Fruit fly (Drosophila melanogaster): ENCODE data around the gene CG7888.
A peak's percentile ranks its signal among the peaks of the same experiment; 100 is the strongest.

CG7888 gene

DNA sequence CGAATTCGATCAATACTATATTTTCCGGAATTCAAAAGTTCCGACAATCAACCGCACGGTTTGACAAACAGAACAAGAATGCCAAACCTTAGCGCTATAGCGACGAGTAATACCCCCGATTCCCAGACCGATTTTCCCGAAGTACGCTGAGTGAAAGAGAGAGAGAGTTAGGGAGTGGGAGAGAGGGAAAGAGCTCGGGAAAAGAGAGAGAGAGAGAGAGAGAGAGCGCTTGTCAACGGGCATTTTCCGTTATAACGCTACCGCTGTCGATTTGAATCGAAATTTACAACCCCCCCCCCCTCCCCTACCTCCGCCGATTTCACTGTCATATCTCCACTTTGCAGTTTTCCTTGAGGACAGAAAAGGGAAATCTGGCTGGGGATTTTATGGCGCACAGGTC is 7.3 kb upstream of the CG7888 start:
- TF ChIP-seq Rfx (GFP tag; IDR thresholded peaks at IDR 0.05) = 0 out of 2 replicates have a peak, but pooled peaks have one; percentile 10
- TF ChIP-seq chm (GFP tag; IDR thresholded peaks at IDR 0.05) = peak; percentile 40; the same call in 1 of the 2 replicates
- peak; percentile 16 for TF ChIP-seq Jarid2 (GFP tag; optimal IDR thresholded peaks at IDR 0.05)
- TF ChIP-seq yki (optimal IDR thresholded peaks at IDR 0.05) = peak; percentile 68
- TF ChIP-seq crol (GFP tag; IDR thresholded peaks at IDR 0.05) = peak; percentile 91
- TF ChIP-seq CG11695 (GFP tag; IDR thresholded peaks at IDR 0.05) = no peak
- TF ChIP-seq Trl (optimal IDR thresholded peaks at IDR 0.05) = peak; percentile 72 to 94
- TF ChIP-seq Trl (GFP tag; optimal IDR thresholded peaks at IDR 0.05) = no peak
- TF ChIP-seq nerfin-1 (tag; optimal IDR thresholded peaks at IDR 0.05) = peak; percentile 26
- TF ChIP-seq CG10462 (GFP tag; optimal IDR thresholded peaks at IDR 0.05) = no peak
- TF ChIP-seq pros (GFP tag; optimal IDR thresholded peaks at IDR 0.05) = peak; percentile 52
- TF ChIP-seq D19B (GFP tag; optimal IDR thresholded peaks at IDR 0.05) = no peak
- peak; percentile 97 for TF ChIP-seq CG1529 (GFP tag; optimal IDR thresholded peaks at IDR 0.05)
- 0 out of 3 replicates have a peak, but pooled peaks have one; percentile 16 for TF ChIP-seq CG2199 (GFP tag; IDR thresholded peaks at IDR 0.05)
- TF ChIP-seq Deaf1 (tag; optimal IDR thresholded peaks at IDR 0.05) = peak; percentile 89
- no peak for TF ChIP-seq trem (tag; optimal IDR thresholded peaks at IDR 0.05)
- TF ChIP-seq z (GFP tag; IDR thresholded peaks at IDR 0.05) = peak; percentile 87
- peak; percentile 81 for TF ChIP-seq CG13894 (tag; optimal IDR thresholded peaks at IDR 0.05)
- TF ChIP-seq CG17385 (GFP tag; optimal IDR thresholded peaks at IDR 0.05) = peak; percentile 0
- TF ChIP-seq nmo (GFP tag; optimal IDR thresholded peaks at IDR 0.05) = no peak
- peak; percentile 63 for TF ChIP-seq CG8290 (GFP tag; optimal IDR thresholded peaks at IDR 0.05)
- peak in 1 of 2 experiments; percentile 63 for TF ChIP-seq CG8290 (tag; optimal IDR thresholded peaks at IDR 0.05)
- peak; percentile 67 for TF ChIP-seq CG1832 (GFP tag; optimal IDR thresholded peaks at IDR 0.05)
- no peak for TF ChIP-seq pan (optimal IDR thresholded peaks at IDR 0.05)
- peak in 1 of 2 experiments; percentile 18 for TF ChIP-seq pan (GFP tag; optimal IDR thresholded peaks at IDR 0.05 in 1 of 2, IDR thresholded peaks at IDR 0.05 in 1 of 2)
- peak; percentile 65; the same call in 1 of the 3 replicates for TF ChIP-seq CG6791 (GFP tag; IDR thresholded peaks at IDR 0.05; ENCODE audit: partially characterized antibody)
- TF ChIP-seq Max (GFP tag; optimal IDR thresholded peaks at IDR 0.05) = no peak
- TF ChIP-seq CG2875 (GFP tag; optimal IDR thresholded peaks at IDR 0.05) = peak; percentile 22
- no peak for TF ChIP-seq MBD-R2 (GFP tag; IDR thresholded peaks at IDR 0.05)
- TF ChIP-seq exex (tag; optimal IDR thresholded peaks at IDR 0.05) = no peak
- peak; percentile 24 for TF ChIP-seq kni (GFP tag; optimal IDR thresholded peaks at IDR 0.05)
- TF ChIP-seq ci (GFP tag; IDR thresholded peaks at IDR 0.05) = 0 out of 3 replicates have a peak, but pooled peaks have one; percentile 35
- no peak for TF ChIP-seq ham (GFP tag; IDR thresholded peaks at IDR 0.05)
- 0 out of 3 replicates have a peak, but pooled peaks have one; percentile 18 for TF ChIP-seq Opbp (GFP tag; IDR thresholded peaks at IDR 0.05; ENCODE audit: partially characterized antibody)
- peak; percentile 29 for TF ChIP-seq cad (GFP tag; optimal IDR thresholded peaks at IDR 0.05)
- no peak for TF ChIP-seq fd96Cb (tag; optimal IDR thresholded peaks at IDR 0.05)
- TF ChIP-seq onecut (GFP tag; IDR thresholded peaks at IDR 0.05) = peak; percentile 22; the same call in 1 of the 2 replicates

DNA sequence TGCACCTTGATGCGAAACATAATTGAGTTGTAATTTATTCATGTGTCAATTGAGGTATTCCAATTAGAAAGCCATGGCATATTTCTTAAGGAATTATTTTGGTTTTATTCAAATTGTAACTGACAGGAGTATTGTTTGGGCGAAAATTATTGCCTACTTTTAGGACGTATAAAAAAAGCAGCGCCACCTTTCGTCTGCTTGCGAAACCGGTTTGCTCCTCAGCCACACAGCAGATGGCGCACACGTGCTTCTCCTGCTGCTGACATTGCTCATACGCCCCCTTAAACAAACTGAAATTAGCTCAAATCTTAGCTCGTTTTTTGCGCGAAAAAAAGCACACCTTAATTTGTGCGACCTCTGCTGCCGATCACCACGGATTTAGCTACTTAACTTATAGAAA is 6.0 kb upstream of the CG7888 start:
- TF ChIP-seq pros (GFP tag; optimal IDR thresholded peaks at IDR 0.05) = no peak
- no peak for TF ChIP-seq CG32767 (GFP tag; IDR thresholded peaks at IDR 0.05)
- TF ChIP-seq Ets65A (GFP tag) = peak; percentile 96
- TF ChIP-seq Ravus (GFP tag; IDR thresholded peaks at IDR 0.05) = no peak
- peak; percentile 24 for TF ChIP-seq CrebB (tag; optimal IDR thresholded peaks at IDR 0.05)
- TF ChIP-seq Awh (GFP tag; IDR thresholded peaks at IDR 0.05) = peak; percentile 61; the same call in 1 of the 2 replicates
- peak; percentile 82 for TF ChIP-seq slp2 (GFP tag; optimal IDR thresholded peaks at IDR 0.05)
- peak in 1 of 3 experiments; percentile 39 for TF ChIP-seq lola (GFP tag; optimal IDR thresholded peaks at IDR 0.05)
- TF ChIP-seq CG12391 (tag; optimal IDR thresholded peaks at IDR 0.05) = peak; percentile 50
- TF ChIP-seq hbn (GFP tag; IDR thresholded peaks at IDR 0.05; ENCODE audit: partially characterized antibody) = no peak
- no peak for TF ChIP-seq CG10147 (GFP tag; optimal IDR thresholded peaks at IDR 0.05)
- TF ChIP-seq chif (GFP tag; optimal IDR thresholded peaks at IDR 0.05) = peak; percentile 60 to 90
- no peak for TF ChIP-seq run (tag; optimal IDR thresholded peaks at IDR 0.05)
- no peak for TF ChIP-seq esg (GFP tag; conservative IDR thresholded peaks at IDR 0.05)
- peak; percentile 91 for TF ChIP-seq Rfx (GFP tag; IDR thresholded peaks at IDR 0.05)
- TF ChIP-seq CG18476 (GFP tag; optimal IDR thresholded peaks at IDR 0.05) = peak; percentile 12
- no peak for TF ChIP-seq hkb (optimal IDR thresholded peaks at IDR 0.05)
- TF ChIP-seq hkb (GFP tag; IDR thresholded peaks at IDR 0.05) = peak; percentile 55; the same call in 1 of the 2 replicates

Data from whole organism, embryonic.